Worm (Caenorhabditis elegans) whole organism, midembryonic: ENCODE results near the gene sre-49.

Experiments used
- flt-1 ChIP-seq: fragments of 200-800 bp; sonication (Bioruptor generic); IDR thresholded peaks from 2 replicates; pipeline ENCODE4 v1.3.6; 2022; ENCODE audit warnings: missing genetic modification characterization, missing compliant biosample characterization
- med-1 ChIP-seq: sonication (generic microtip); optimal IDR thresholded peaks from 2 replicates; lab custom pipeline; 2017; ENCODE audit warnings: missing genetic modification characterization, mild to moderate bottlenecking, missing compliant biosample characterization, antibody characterized with exemption, missing genetic modification reagents; ENCODE audit not compliant: insufficient read depth
- tab-1 ChIP-seq: fragments of 200-800 bp; sonication (Bioruptor generic); IDR thresholded peaks from 2 replicates; pipeline ENCODE4 v1.3.6; 2022; ENCODE audit warnings: missing genetic modification characterization, missing compliant biosample characterization

ce11 chrII:12300680-12301079 is 18.0 kb upstream of the sre-49 start:
- TF ChIP-seq med-1 (GFP tag; lab: Kevin White, UChicago) (no peak), tab-1 (GFP tag; lab: Robert Waterston, UW) (no peak), flt-1 (GFP tag; lab: Robert Waterston, UW) (no peak)
